Worm (Caenorhabditis elegans) whole organism, L4 larva: ENCODE data around the gene fbxa-120.
"Not testable (repeated sequence)": the region's sequence is repeated elsewhere in the genome, so short reads cannot be mapped to it uniquely, and the experiment has no call there.

Experiments used
- F44E2.7 ChIP-seq: fragments of 200-800 bp; sonication (Bioruptor generic); IDR thresholded peaks from 2 replicates; pipeline ENCODE4 v2.1.2; 2022; ENCODE audit warnings: missing genetic modification characterization, missing compliant biosample characterization
- T20F7.1 ChIP-seq: fragments of 200-800 bp; sonication (Bioruptor generic); optimal IDR thresholded peaks from 2 replicates; lab custom pipeline; 2018; ENCODE audit warnings: mild to moderate bottlenecking, missing genetic modification characterization, missing compliant biosample characterization
- Y5F2A.4 ChIP-seq: fragments of 200-800 bp; sonication (Bioruptor generic); optimal IDR thresholded peaks from 2 replicates; lab custom pipeline; 2018; ENCODE audit warnings: mild to moderate bottlenecking, missing genetic modification characterization, missing compliant biosample characterization
- aha-1 ChIP-seq: fragments of 150-350 bp; peaks from one replicate; lab custom pipeline; 2014; ENCODE audit warnings: missing biosample characterization, missing genetic modification characterization
- aly-2 ChIP-seq: sonication (generic microtip); optimal IDR thresholded peaks from 2 replicates; lab custom pipeline; 2018; ENCODE audit warnings: missing biosample characterization, missing genetic modification characterization
- ceh-32 ChIP-seq: sonication (generic microtip); optimal IDR thresholded peaks from 2 replicates; lab custom pipeline; 2016; ENCODE audit warnings: mild to moderate bottlenecking, missing genetic modification characterization, missing compliant biosample characterization; ENCODE audit not compliant: poor library complexity
- ces-1 ChIP-seq: fragments of 150-350 bp; sonication (generic microtip); optimal IDR thresholded peaks from 4 replicates; lab custom pipeline; 2014; ENCODE audit warnings: missing biosample characterization, missing genetic modification reagents, missing genetic modification characterization
- ctbp-1 ChIP-seq: fragments of 200-800 bp; sonication (Bioruptor generic); IDR thresholded peaks from 2 replicates; pipeline ENCODE4 v1.3.6; 2022; ENCODE audit warnings: missing genetic modification reagents, missing genetic modification characterization, missing compliant biosample characterization
- dmd-6 ChIP-seq: fragments of 200-800 bp; sonication (Bioruptor generic); IDR thresholded peaks from 2 replicates; pipeline ENCODE4 v1.3.6; 2022; ENCODE audit warnings: missing genetic modification reagents, missing genetic modification characterization, missing compliant biosample characterization
- dmd-8 ChIP-seq: fragments of 200-800 bp; sonication (Bioruptor generic); IDR thresholded peaks from 2 replicates; pipeline ENCODE4 v1.3.6; 2022; ENCODE audit warnings: missing genetic modification characterization, missing compliant biosample characterization
- dmd-9 ChIP-seq: fragments of 200-800 bp; sonication (Bioruptor generic); IDR thresholded peaks from 2 replicates; pipeline ENCODE4 v1.3.6; 2022; ENCODE audit warnings: missing genetic modification reagents, missing genetic modification characterization, missing compliant biosample characterization
- dpl-1 ChIP-seq: fragments of 150-350 bp; optimal IDR thresholded peaks from 2 replicates; lab custom pipeline; 2014; ENCODE audit warnings: missing biosample characterization, missing genetic modification reagents, missing genetic modification characterization
- egl-27 ChIP-seq: sonication (generic microtip); optimal IDR thresholded peaks from 3 replicates; lab custom pipeline; 2017; ENCODE audit warnings: missing biosample characterization, missing genetic modification reagents, missing genetic modification characterization
- egl-43 ChIP-seq: fragments of 200-800 bp; sonication (Bioruptor generic); IDR thresholded peaks from 2 replicates; pipeline ENCODE4 v1.3.6; 2022; ENCODE audit warnings: missing genetic modification reagents, missing genetic modification characterization, missing compliant biosample characterization
- fkh-10 ChIP-seq: fragments of 150-350 bp; optimal IDR thresholded peaks from 2 replicates; lab custom pipeline; 2014; ENCODE audit warnings: missing biosample characterization, missing genetic modification reagents, missing genetic modification characterization
- hlh-11 ChIP-seq: fragments of 200-800 bp; sonication (Bioruptor generic); optimal IDR thresholded peaks from 2 replicates; lab custom pipeline; 2018; ENCODE audit warnings: mild to moderate bottlenecking, missing genetic modification characterization, missing compliant biosample characterization
- hmg-1.1 ChIP-seq: fragments of 200-800 bp; sonication (Bioruptor generic); IDR thresholded peaks from 2 replicates; pipeline ENCODE4 v1.3.6; 2022; ENCODE audit warnings: missing genetic modification reagents, missing genetic modification characterization, missing compliant biosample characterization
- lin-13 ChIP-seq: fragments of 150-350 bp; optimal IDR thresholded peaks from 2 replicates; lab custom pipeline; 2014; ENCODE audit warnings: missing biosample characterization, missing genetic modification reagents, missing genetic modification characterization
- lin-38 ChIP-seq: fragments of 200-800 bp; sonication (Bioruptor generic); IDR thresholded peaks from 2 replicates; pipeline ENCODE4 v1.3.6; 2022; ENCODE audit warnings: missing genetic modification reagents, missing genetic modification characterization, missing compliant biosample characterization
- lin-39 ChIP-seq: fragments of 150-350 bp; optimal IDR thresholded peaks from 2 replicates; lab custom pipeline; 2014; ENCODE audit warnings: missing biosample characterization, missing genetic modification reagents, missing genetic modification characterization
- lir-3 ChIP-seq: sonication (generic microtip); optimal IDR thresholded peaks from 2 replicates; lab custom pipeline; 2016; ENCODE audit warnings: mild to moderate bottlenecking, missing genetic modification characterization, missing compliant biosample characterization
- lsy-2 ChIP-seq, 2 experiments: fragments of 150-350 bp in 1 of 2; sonication (generic microtip) in 1 of 2; optimal IDR thresholded peaks; 2 replicates each; lab custom pipeline; 2014 to 2017; ENCODE audit warnings: missing biosample characterization in 2 of 2, missing genetic modification characterization in 2 of 2
- nhr-111 ChIP-seq: fragments of 200-800 bp; sonication (Bioruptor generic); optimal IDR thresholded peaks from 2 replicates; lab custom pipeline; 2018; ENCODE audit warnings: mild to moderate bottlenecking, missing genetic modification characterization, missing compliant biosample characterization
- php-3 ChIP-seq: fragments of 200-800 bp; sonication (Bioruptor generic); IDR thresholded peaks from 2 replicates; pipeline ENCODE4 v1.3.6; 2022; ENCODE audit warnings: missing genetic modification reagents, missing genetic modification characterization, missing compliant biosample characterization
- set-16 ChIP-seq: fragments of 200-800 bp; sonication (Bioruptor generic); IDR thresholded peaks from 2 replicates; pipeline ENCODE4 v1.3.6; 2022; ENCODE audit warnings: missing genetic modification reagents, missing genetic modification characterization, missing compliant biosample characterization
- snpc-1.2 ChIP-seq: fragments of 200-800 bp; sonication (Bioruptor generic); IDR thresholded peaks from 2 replicates; pipeline ENCODE4 v1.3.6; 2022; ENCODE audit warnings: missing genetic modification reagents, missing genetic modification characterization, missing compliant biosample characterization
- tag-97 ChIP-seq: fragments of 200-800 bp; sonication (Bioruptor generic); IDR thresholded peaks from 2 replicates; pipeline ENCODE4 v1.3.6; 2022; ENCODE audit warnings: missing genetic modification characterization, missing compliant biosample characterization
- unc-130 ChIP-seq: sonication (generic microtip); optimal IDR thresholded peaks from 2 replicates; lab custom pipeline; 2016; ENCODE audit warnings: missing genetic modification reagents, missing genetic modification characterization, missing compliant biosample characterization
- unc-62 ChIP-seq, 3 experiments: fragments of 150-350 bp in 1 of 3; sonication (generic microtip); optimal IDR thresholded peaks in 2 of 3; peaks in 1 of 3; 1 replicate in 1 of 3; 2 replicates in 2 of 3; lab custom pipeline; 2014 to 2017; ENCODE audit warnings: missing biosample characterization in 3 of 3, missing genetic modification characterization in 3 of 3, missing genetic modification reagents in 3 of 3, missing genotype in 1 of 3
- vab-7 ChIP-seq: fragments of 200-800 bp; sonication (Bioruptor generic); IDR thresholded peaks from 2 replicates; pipeline ENCODE4 v1.3.6; 2022; ENCODE audit warnings: missing genetic modification reagents, missing genetic modification characterization, missing compliant biosample characterization
- zip-2 ChIP-seq: fragments of 150-350 bp; optimal IDR thresholded peaks from 2 replicates; lab custom pipeline; 2014; ENCODE audit warnings: missing biosample characterization, missing genetic modification characterization
- ztf-11 ChIP-seq: fragments of 150-350 bp; optimal IDR thresholded peaks from 2 replicates; lab custom pipeline; 2014; ENCODE audit warnings: missing biosample characterization, missing genetic modification characterization
- ztf-7 ChIP-seq: fragments of 150-350 bp; optimal IDR thresholded peaks from 2 replicates; lab custom pipeline; 2014; ENCODE audit warnings: missing biosample characterization, missing genetic modification characterization

Gene fbxa-120

ce11 chrX:17294019-17294418 lies 8.5 kb upstream of the fbxa-120 start:
- TF ChIP-seq ztf-11 (tag; lab: Kevin White, UChicago) (no peak), ztf-7 (tag; lab: Kevin White, UChicago) (no peak), Y5F2A.4 (no peak), ces-1 (GFP tag; lab: Kevin White, UChicago) (no peak), T20F7.1 (GFP tag; lab: Kevin White, UChicago) (no peak), vab-7 (GFP tag; lab: Robert Waterston, UW) (no peak), php-3 (GFP tag; lab: Robert Waterston, UW) (no peak), dmd-6 (GFP tag; lab: Robert Waterston, UW) (no peak), aha-1 (tag; lab: Kevin White, UChicago) (peak; percentile 91)

- no peak for TF ChIP-seq egl-27
- no peak for TF ChIP-seq ztf-11 (tag; lab: Kevin White, UChicago)
- TF ChIP-seq unc-130 (GFP tag; lab: Kevin White, UChicago) = no peak
- no peak for TF ChIP-seq fkh-10 (GFP tag; lab: Kevin White, UChicago)
Observed at ce11 chrX:17294728-17295127, 7.8 kb upstream of the fbxa-120 start, which contains the start of gene C33E10.8. Gene C33E10.8, minus strand, starts transcription at chrX:17294828.

DNA sequence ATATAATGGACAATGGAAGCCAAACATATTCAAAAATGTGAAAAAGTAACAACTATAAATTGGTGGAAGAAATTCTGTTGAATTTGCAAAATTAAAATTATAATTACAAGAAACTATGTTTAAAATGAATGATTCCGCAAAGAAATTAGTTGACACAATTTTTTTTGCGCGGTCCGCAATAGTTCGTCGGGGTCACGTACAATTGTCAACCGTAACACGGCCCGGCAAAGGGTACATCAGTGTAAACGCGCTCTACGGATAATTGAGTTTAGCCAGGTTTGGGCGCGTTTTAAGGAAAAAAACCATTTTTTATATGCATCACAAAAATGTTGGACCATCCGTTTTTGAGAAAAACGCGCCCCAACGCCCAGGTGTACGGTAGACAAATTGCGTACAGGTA lies 5.1 kb upstream of the fbxa-120 start:
- TF ChIP-seq ceh-32 (tag; lab: Kevin White, UChicago) (no peak), hlh-11 (tag; lab: Kevin White, UChicago) (peak; percentile 16), nhr-111 (no peak), dmd-9 (GFP tag; lab: Robert Waterston, UW) (no peak), unc-62 (GFP tag; optimal IDR thresholded peaks at IDR 0.05 in 1 of 2; lab: Kevin White, UChicago) (no peak), unc-62 (tag; optimal IDR thresholded peaks at IDR 0.05; lab: Kevin White, UChicago) (no peak), aha-1 (tag; lab: Kevin White, UChicago) (no peak), lin-39 (no peak), ctbp-1 (no peak), zip-2 (tag; lab: Kevin White, UChicago) (no peak), lsy-2 (tag; optimal IDR thresholded peaks at IDR 0.05; lab: Kevin White, UChicago) (peak in 1 of 2 experiments; percentile 79), dmd-6 (GFP tag; lab: Robert Waterston, UW) (no peak), lin-38 (GFP tag; lab: Robert Waterston, UW) (peak; percentile 67)

ce11 chrX:17300735-17301134 lies 1.8 kb upstream of the fbxa-120 start:
- TF ChIP-seq dpl-1 (GFP tag; lab: Kevin White, UChicago) (no peak), unc-62 (GFP tag; optimal IDR thresholded peaks at IDR 0.05 in 1 of 2; lab: Kevin White, UChicago) (peak in 1 of 2 experiments; percentile 6), unc-62 (tag; optimal IDR thresholded peaks at IDR 0.05; lab: Kevin White, UChicago) (no peak), egl-43 (GFP tag; lab: Robert Waterston, UW) (peak; percentile 23; the same call in 1 of the 2 replicates)

- TF ChIP-seq F44E2.7 (GFP tag; lab: Robert Waterston, UW) = no peak
- TF ChIP-seq lin-13 (GFP tag; lab: Kevin White, UChicago) = no peak
- TF ChIP-seq fkh-10 (GFP tag; lab: Kevin White, UChicago) = no peak
- TF ChIP-seq dmd-8 (GFP tag; lab: Robert Waterston, UW) = no peak
- no peak for TF ChIP-seq tag-97
- no peak for TF ChIP-seq snpc-1.2 (GFP tag; lab: Robert Waterston, UW)
- no peak for TF ChIP-seq lir-3 (tag; lab: Kevin White, UChicago)
- TF ChIP-seq aly-2 (tag; lab: Kevin White, UChicago) = no peak
Observed at ce11 chrX:17301900-17302299, 619 bp upstream of the fbxa-120 start, which contains the start of gene C33E10.10. Gene C33E10.10, minus strand, starts transcription at chrX:17302000.

DNA sequence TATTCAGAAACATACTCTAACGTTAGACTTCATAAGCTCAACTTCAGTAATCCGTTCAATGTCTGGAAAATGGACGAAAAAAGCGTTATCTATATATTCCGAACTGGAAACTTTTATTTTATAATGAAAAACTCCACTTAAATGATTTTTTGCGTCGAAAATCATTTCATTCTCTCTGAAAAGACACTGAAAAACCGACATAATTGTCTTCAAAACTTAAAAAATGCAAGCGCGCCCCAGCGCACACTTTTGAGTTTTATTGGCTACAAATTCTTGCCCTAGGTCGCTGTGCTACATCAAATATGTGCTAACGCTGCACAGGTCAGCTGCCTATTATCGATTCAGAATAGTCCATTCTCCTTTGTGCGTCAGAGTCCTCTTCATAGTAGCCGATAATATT lies 2.4 kb downstream of the fbxa-120 start, which contains the start of gene C33E10.1:
C33E10.1 (plus strand) TSS at position 301 of the 400 bp plus-strand sequence.
- TF ChIP-seq set-16 (GFP tag; lab: Robert Waterston, UW); hmg-1.1 (GFP tag; lab: Robert Waterston, UW); zip-2 (tag; lab: Kevin White, UChicago): not testable (repeated sequence)
